Fruit fly (Drosophila melanogaster) whole organism, wandering third instar larva: Measurements from ENCODE around the gene CG7379.

ENCODE experiments used
- CG32264 ChIP-seq: fragments of 200-800 bp; sonication (Bioruptor generic); optimal IDR thresholded peaks from 2 replicates; lab custom pipeline; 2016; ENCODE audit warnings: missing biosample characterization, missing genetic modification characterization
- Dif ChIP-seq: fragments of 200-275, 200-300 bp; sonication (Bioruptor generic); optimal IDR thresholded peaks from 2 replicates; lab custom pipeline; 2018; ENCODE audit warnings: missing biosample characterization, missing genetic modification characterization; ENCODE audit not compliant: partially characterized antibody
- Hr78 ChIP-seq: fragments of >200 bp; optimal IDR thresholded peaks from 2 replicates; lab custom pipeline; 2017; ENCODE audit warnings: missing biosample characterization, missing genetic modification characterization
- Sp1 ChIP-seq: fragments of 200-800 bp; sonication (Bioruptor generic); optimal IDR thresholded peaks from 3 replicates; lab custom pipeline; 2019; ENCODE audit warnings: missing biosample characterization, mild to moderate bottlenecking, missing genetic modification characterization, moderate library complexity
- rgr ChIP-seq: fragments of 200-800 bp; sonication (Bioruptor generic); optimal IDR thresholded peaks from 3 replicates; lab custom pipeline; 2016; ENCODE audit warnings: missing biosample characterization, mild to moderate bottlenecking, missing genetic modification characterization
- sv ChIP-seq: fragments of 200-800 bp; sonication (Bioruptor generic); optimal IDR thresholded peaks from 3 replicates; lab custom pipeline; 2016; ENCODE audit warnings: missing biosample characterization, missing genetic modification characterization

DNA sequence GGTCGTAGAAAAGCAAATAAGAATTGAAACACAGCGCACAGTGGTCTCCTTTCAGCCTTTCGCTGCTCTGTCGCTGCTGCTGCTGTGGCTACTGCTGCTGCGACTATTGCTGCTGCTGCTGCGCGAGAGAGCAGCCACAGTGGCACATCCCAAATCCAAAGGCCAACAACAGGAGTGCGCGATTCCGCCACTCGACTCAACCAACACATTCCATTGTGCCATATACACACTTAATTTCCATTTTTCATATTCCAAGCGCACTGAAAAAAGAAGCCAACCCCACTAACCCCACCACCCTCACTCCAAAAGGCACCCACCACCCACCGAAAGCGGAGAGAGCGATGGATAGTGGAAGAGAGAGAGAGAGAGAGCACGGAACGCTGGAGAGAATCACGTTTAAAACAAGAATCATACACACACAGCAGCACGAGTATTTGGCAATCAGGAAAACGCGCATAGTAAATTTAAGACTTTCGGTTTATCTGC lies 22.0 kb downstream of the CG7379 start:
- TF ChIP-seq Dif (GFP tag; lab: Kevin White, UChicago): no peak
- TF ChIP-seq Hr78 (GFP tag; lab: Kevin White, UChicago): no peak
- TF ChIP-seq sv: no peak
- TF ChIP-seq Sp1 (GFP tag; lab: Kevin White, UChicago): no peak
- TF ChIP-seq CG32264 (GFP tag; lab: Kevin White, UChicago): no peak
- TF ChIP-seq rgr (GFP tag; lab: Kevin White, UChicago): no peak
